Worm (Caenorhabditis elegans) whole organism, L4/young adult: Measurements from ENCODE around the gene coel-1.

Experiments used
- dao-5 ChIP-seq: sonication (generic microtip); optimal IDR thresholded peaks from 2 replicates; lab custom pipeline; 2016; ENCODE audit warnings: missing genotype, missing genetic modification characterization, moderate library complexity, missing compliant biosample characterization
- him-1 ChIP-seq: sonication (generic microtip); optimal IDR thresholded peaks from 2 replicates; lab custom pipeline; 2016; ENCODE audit warnings: missing genotype, missing genetic modification reagents, missing genetic modification characterization, missing compliant biosample characterization

ce11 chrX:4279294-4279782 is 13.9 kb downstream of the coel-1 start, which contains the start of the genes twk-28 and ets-9:
- no peak for TF ChIP-seq dao-5 (tag; lab: Kevin White, UChicago)
- TF ChIP-seq him-1 = no peak
